Worm (Caenorhabditis elegans): Measurements from ENCODE around the gene srj-24.
A peak's percentile ranks its signal among the peaks of the same experiment; 100 is the strongest.

srj-24 gene

DNA sequence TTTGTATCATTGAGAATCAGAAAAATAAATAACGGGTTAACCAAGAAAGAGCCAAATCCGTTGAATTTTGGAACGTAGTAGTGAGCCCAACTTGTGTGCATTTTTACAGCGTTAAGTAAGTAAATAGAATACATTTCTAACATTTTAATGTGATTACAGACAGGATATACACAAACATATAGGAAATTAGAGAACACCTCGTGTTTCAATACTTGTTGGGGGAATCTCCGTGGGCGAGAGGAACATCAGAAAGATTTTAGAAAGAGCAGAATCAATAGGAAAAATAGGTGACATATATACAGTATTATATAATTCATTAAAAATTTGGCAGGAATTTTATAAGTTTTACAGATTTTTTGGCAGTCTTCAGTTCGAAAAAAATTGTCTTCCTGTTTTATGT is at the start of gene srj-24:
Gene srj-24 (minus strand): TSS at position 101 of the 400 bp plus-strand sequence.
- no peak for TF ChIP-seq gmeb-1 (tag; optimal IDR thresholded peaks at IDR 0.05)

DNA sequence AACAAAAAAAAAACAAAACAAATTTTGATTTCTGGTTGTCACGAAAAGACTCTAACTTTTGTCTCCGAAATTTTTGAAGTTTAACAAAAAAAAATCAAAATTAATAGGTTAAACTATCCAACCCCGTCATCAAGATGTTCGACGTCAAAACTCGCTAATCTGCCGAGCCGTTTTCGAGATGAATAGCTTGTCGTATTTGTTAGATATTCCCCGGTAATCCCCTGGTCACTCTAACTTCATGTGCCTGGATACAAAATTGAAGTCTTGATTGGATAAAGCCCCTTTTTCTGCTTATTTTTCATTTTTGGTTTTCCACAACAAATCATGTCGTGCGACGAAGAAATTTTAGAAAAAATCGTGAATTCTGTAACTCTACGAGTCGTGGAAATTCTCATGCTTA is 43.8 kb upstream of the srj-24 start, which contains the start of gene srab-16:
Gene srab-16 (plus strand): TSS at position 301 of the 400 bp plus-strand sequence.
- no peak for TF ChIP-seq Y55F3AM.14 (GFP tag; optimal IDR thresholded peaks at IDR 0.05)
- no peak for TF ChIP-seq skn-1 (tag; optimal IDR thresholded peaks at IDR 0.05)
- TF ChIP-seq F13H6.1 (tag; optimal IDR thresholded peaks at IDR 0.05) = no peak
- no peak for TF ChIP-seq egl-27 (tag; optimal IDR thresholded peaks at IDR 0.05)
- no peak for TF ChIP-seq sma-3 (GFP tag; optimal IDR thresholded peaks at IDR 0.05)
- no peak for TF ChIP-seq fos-1 (tag; optimal IDR thresholded peaks at IDR 0.05)

DNA sequence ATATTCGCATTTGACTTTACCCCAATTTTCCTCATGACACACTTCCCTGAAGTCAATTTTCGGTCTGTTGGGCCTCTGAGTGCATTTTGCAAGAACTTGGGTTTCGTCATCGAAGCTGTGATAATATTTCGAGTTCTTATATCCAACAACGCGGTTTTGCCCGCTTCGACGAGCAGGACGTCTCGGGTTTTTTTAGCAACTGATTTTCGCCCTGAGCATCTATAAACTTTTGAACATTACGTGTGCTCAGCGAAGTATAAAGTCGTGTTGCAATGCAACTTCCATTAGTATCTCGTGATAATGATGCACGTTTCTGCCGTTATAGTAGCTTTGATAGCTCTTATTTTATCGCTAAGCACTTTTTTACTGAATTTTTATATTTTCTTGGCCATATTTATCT is 41.3 kb upstream of the srj-24 start, which contains the start of gene srbc-60:
Gene srbc-60 (plus strand): TSS at position 301 of the 400 bp plus-strand sequence.
- TF ChIP-seq snpc-4 (tag; optimal IDR thresholded peaks at IDR 0.05) = no peak
- no peak for TF ChIP-seq unc-62 (GFP tag; optimal IDR thresholded peaks at IDR 0.05)
- no peak for TF ChIP-seq lin-11 (tag; optimal IDR thresholded peaks at IDR 0.05)
- TF ChIP-seq F13H6.1 (tag; optimal IDR thresholded peaks at IDR 0.05) = no peak
- no peak for TF ChIP-seq zag-1 (tag; optimal IDR thresholded peaks at IDR 0.05)
- TF ChIP-seq ztf-1 (GFP tag; conservative IDR thresholded peaks at IDR 0.05) = no peak
- no peak for TF ChIP-seq lin-39 (tag; optimal IDR thresholded peaks at IDR 0.05)
- no peak for TF ChIP-seq lsy-2 (tag; optimal IDR thresholded peaks at IDR 0.05)

DNA sequence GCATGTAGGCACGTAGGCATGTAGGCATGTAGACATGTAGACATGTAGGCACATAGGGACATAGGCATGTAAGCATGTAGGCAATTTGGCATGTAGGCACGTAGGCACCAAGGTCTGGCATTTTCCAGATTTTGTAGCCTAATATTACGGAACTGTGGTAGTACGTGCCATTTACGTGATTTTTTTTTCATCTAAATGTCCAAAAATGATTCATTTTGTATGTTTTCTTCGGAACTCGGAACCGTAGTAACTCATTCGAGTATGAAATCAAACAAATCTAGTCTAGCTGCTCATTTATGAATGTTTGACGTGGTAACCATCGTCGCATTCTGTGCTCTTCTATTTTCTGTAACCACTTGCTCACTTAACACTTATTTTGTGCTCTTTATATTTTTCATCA is 39.7 kb upstream of the srj-24 start, which contains the start of gene srbc-59:
Gene srbc-59 (plus strand): TSS at position 301 of the 400 bp plus-strand sequence.
- TF ChIP-seq nhr-23 (tag; optimal IDR thresholded peaks at IDR 0.05) (no peak), peb-1 (tag; optimal IDR thresholded peaks at IDR 0.05) (no peak), snpc-4 (tag; optimal IDR thresholded peaks at IDR 0.05) (no peak), R02D3.7 (tag; optimal IDR thresholded peaks at IDR 0.05) (no peak), lin-39 (tag; optimal IDR thresholded peaks at IDR 0.05) (no peak), unc-62 (GFP tag; optimal IDR thresholded peaks at IDR 0.05) (no peak), alr-1 (tag; optimal IDR thresholded peaks at IDR 0.05) (no peak), Y55F3AM.14 (GFP tag; optimal IDR thresholded peaks at IDR 0.05) (no peak), sem-4 (tag; optimal IDR thresholded peaks at IDR 0.05) (no peak), unc-55 (GFP tag; optimal IDR thresholded peaks at IDR 0.05) (no peak), zag-1 (tag; optimal IDR thresholded peaks at IDR 0.05) (no peak), crh-2 (tag; optimal IDR thresholded peaks at IDR 0.05) (no peak)

DNA sequence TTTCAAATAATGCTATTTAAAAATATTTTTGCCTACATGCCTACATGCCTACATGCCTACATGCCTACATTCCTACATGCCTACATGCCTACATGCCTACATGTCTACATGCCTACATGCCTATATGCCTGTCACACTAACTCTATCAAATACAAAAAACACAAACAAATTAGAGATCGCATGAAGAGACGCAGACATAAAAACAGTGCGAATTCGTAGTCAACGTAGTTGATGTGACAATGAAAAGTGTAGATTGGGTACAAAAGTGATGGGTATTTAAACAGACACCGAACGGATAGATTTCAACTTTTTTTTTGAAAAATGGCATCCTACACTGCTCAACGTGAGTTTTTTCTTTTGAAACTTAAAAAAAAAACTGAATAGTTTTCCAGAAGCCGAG is 38.6 kb upstream of the srj-24 start, which contains the start of gene R09E12.9:
Gene R09E12.9 (plus strand): TSS at position 316 of the 400 bp plus-strand sequence.
- TF ChIP-seq blmp-1 (tag; optimal IDR thresholded peaks at IDR 0.05; ENCODE audit: insufficient read depth) (no peak), nhr-237 (tag; optimal IDR thresholded peaks at IDR 0.05) (peak; percentile 15), gmeb-1 (tag; optimal IDR thresholded peaks at IDR 0.05) (no peak), sem-4 (tag; optimal IDR thresholded peaks at IDR 0.05) (no peak), dmd-4 (tag; optimal IDR thresholded peaks at IDR 0.05) (no peak), nhr-25 (tag; optimal IDR thresholded peaks at IDR 0.05) (peak; percentile 10), nhr-12 (tag; optimal IDR thresholded peaks at IDR 0.05) (no peak), ZK546.5 (tag; optimal IDR thresholded peaks at IDR 0.05) (no peak), snpc-4 (tag; optimal IDR thresholded peaks at IDR 0.05) (no peak), egl-27 (tag; optimal IDR thresholded peaks at IDR 0.05) (no peak), nhr-77 (tag; optimal IDR thresholded peaks at IDR 0.05) (peak; percentile 95), unc-39 (tag; optimal IDR thresholded peaks at IDR 0.05) (no peak), C34F6.9 (tag; optimal IDR thresholded peaks at IDR 0.05) (no peak), mbf-1 (tag; optimal IDR thresholded peaks at IDR 0.05) (no peak), ztf-4 (tag; optimal IDR thresholded peaks at IDR 0.05) (no peak), nhr-6 (tag; optimal IDR thresholded peaks at IDR 0.05) (no peak), unc-62 (GFP tag; optimal IDR thresholded peaks at IDR 0.05) (no peak), lin-39 (tag; optimal IDR thresholded peaks at IDR 0.05) (no peak), peb-1 (tag; optimal IDR thresholded peaks at IDR 0.05) (no peak), nhr-21 (tag; optimal IDR thresholded peaks at IDR 0.05) (peak; percentile 24), R02D3.7 (tag; optimal IDR thresholded peaks at IDR 0.05) (no peak), sma-9 (GFP tag; optimal IDR thresholded peaks at IDR 0.05) (no peak), sma-9 (tag; optimal IDR thresholded peaks at IDR 0.05) (no peak), ztf-1 (GFP tag; conservative IDR thresholded peaks at IDR 0.05) (no peak), skn-1 (tag; optimal IDR thresholded peaks at IDR 0.05) (no peak), nhr-129 (tag; optimal IDR thresholded peaks at IDR 0.05) (no peak), lsy-2 (tag; optimal IDR thresholded peaks at IDR 0.05) (peak in 1 of 2 experiments; percentile 26), ztf-11 (tag; optimal IDR thresholded peaks at IDR 0.05) (no peak), sma-3 (GFP tag; optimal IDR thresholded peaks at IDR 0.05) (peak; percentile 0), Y55F3AM.14 (GFP tag; optimal IDR thresholded peaks at IDR 0.05) (no peak), ama-1 (optimal IDR thresholded peaks at IDR 0.05) (no peak), lin-11 (tag; optimal IDR thresholded peaks at IDR 0.05) (no peak), unc-55 (GFP tag; optimal IDR thresholded peaks at IDR 0.05) (no peak), nhr-11 (tag; optimal IDR thresholded peaks at IDR 0.05) (no peak)
